Worm (Caenorhabditis elegans) whole organism, mixed stage, embryonic: ENCODE results near the gene K02E11.5.
"Not testable (repeated sequence)": the region's sequence is repeated elsewhere in the genome, so short reads cannot be mapped to it uniquely, and the experiment has no call there.

Experiments used
- bed-3 ChIP-seq: fragments of 200-800 bp; sonication (Bioruptor generic); optimal IDR thresholded peaks from 3 replicates; lab custom pipeline; 2018; ENCODE audit warnings: mild to moderate bottlenecking, missing genetic modification characterization, moderate library complexity, missing compliant biosample characterization
- blmp-1 ChIP-seq: fragments of 150-350 bp; optimal IDR thresholded peaks from 2 replicates; lab custom pipeline; 2014; ENCODE audit warnings: missing biosample characterization, missing genetic modification characterization
- ceh-39 ChIP-seq: fragments of 150-350 bp; optimal IDR thresholded peaks from 2 replicates; lab custom pipeline; 2014; ENCODE audit warnings: missing biosample characterization, missing genetic modification characterization
- ceh-43 ChIP-seq: fragments of 200-800 bp; sonication (Bioruptor generic); optimal IDR thresholded peaks from 2 replicates; lab custom pipeline; 2018; ENCODE audit warnings: mild to moderate bottlenecking, missing genetic modification characterization, moderate library complexity, missing compliant biosample characterization
- ceh-83 ChIP-seq: fragments of 200-800 bp; sonication (Bioruptor generic); optimal IDR thresholded peaks from 2 replicates; lab custom pipeline; 2018; ENCODE audit warnings: mild to moderate bottlenecking, missing genetic modification characterization, missing compliant biosample characterization
- drap-1 ChIP-seq: fragments of 200-800 bp; sonication (Bioruptor generic); optimal IDR thresholded peaks from 3 replicates; lab custom pipeline; 2018; ENCODE audit warnings: mild to moderate bottlenecking, missing genetic modification characterization, missing compliant biosample characterization
- elt-1 ChIP-seq: sonication (generic microtip); optimal IDR thresholded peaks from 2 replicates; lab custom pipeline; 2017; ENCODE audit warnings: missing genetic modification characterization, mild to moderate bottlenecking, missing compliant biosample characterization, antibody characterized with exemption, moderate library complexity, borderline replicate concordance; ENCODE audit not compliant: insufficient read depth
- elt-3 ChIP-seq: fragments of 150-350 bp; optimal IDR thresholded peaks from 2 replicates; lab custom pipeline; 2014; ENCODE audit warnings: missing biosample characterization, missing genetic modification characterization
- flh-1 ChIP-seq: fragments of 200-800 bp; sonication (Bioruptor generic); optimal IDR thresholded peaks from 2 replicates; lab custom pipeline; 2018; ENCODE audit warnings: mild to moderate bottlenecking, missing genetic modification characterization, moderate library complexity, missing compliant biosample characterization
- hlh-1 ChIP-seq: fragments of 150-350 bp; optimal IDR thresholded peaks from 2 replicates; lab custom pipeline; 2014; ENCODE audit warnings: missing biosample characterization, missing genetic modification reagents, missing genetic modification characterization
- lin-13 ChIP-seq: fragments of 150-350 bp; optimal IDR thresholded peaks from 2 replicates; lab custom pipeline; 2014; ENCODE audit warnings: missing biosample characterization, missing genetic modification characterization
- lin-32 ChIP-seq: fragments of 200-800 bp; sonication (Bioruptor generic); optimal IDR thresholded peaks from 2 replicates; lab custom pipeline; 2018; ENCODE audit warnings: mild to moderate bottlenecking, missing genetic modification characterization, missing compliant biosample characterization
- mab-5 ChIP-seq: fragments of 150-350 bp; optimal IDR thresholded peaks from 2 replicates; lab custom pipeline; 2014; ENCODE audit warnings: missing biosample characterization, missing genetic modification characterization
- mls-2 ChIP-seq: sonication (generic microtip); optimal IDR thresholded peaks from 2 replicates; lab custom pipeline; 2016; ENCODE audit warnings: mild to moderate bottlenecking, missing genetic modification characterization, moderate library complexity, missing compliant biosample characterization
- nhr-12 ChIP-seq: fragments of 150-350 bp; optimal IDR thresholded peaks from 2 replicates; lab custom pipeline; 2014; ENCODE audit warnings: missing biosample characterization, missing genetic modification characterization
- nhr-2 ChIP-seq: fragments of 150-350 bp; optimal IDR thresholded peaks from 2 replicates; lab custom pipeline; 2014; ENCODE audit warnings: missing biosample characterization, missing genetic modification characterization
- nhr-237 ChIP-seq: fragments of 150-350 bp; optimal IDR thresholded peaks from 2 replicates; lab custom pipeline; 2014; ENCODE audit warnings: missing biosample characterization, missing genetic modification characterization
- nhr-28 ChIP-seq: fragments of 150-350 bp; optimal IDR thresholded peaks from 2 replicates; lab custom pipeline; 2014; ENCODE audit warnings: missing biosample characterization, missing genetic modification characterization
- nhr-76 ChIP-seq: sonication (generic microtip); optimal IDR thresholded peaks from 2 replicates; lab custom pipeline; 2017; ENCODE audit warnings: missing biosample characterization, missing genetic modification characterization
- pha-4 ChIP-seq: fragments of 150-350 bp; optimal IDR thresholded peaks from 2 replicates; lab custom pipeline; 2018; ENCODE audit warnings: missing biosample characterization, missing genetic modification reagents, missing genetic modification characterization
- sem-2 ChIP-seq: fragments of 200-800 bp; sonication (Bioruptor generic); optimal IDR thresholded peaks from 2 replicates; lab custom pipeline; 2018; ENCODE audit warnings: mild to moderate bottlenecking, missing genetic modification characterization, missing compliant biosample characterization
- sptf-1 ChIP-seq: sonication (generic microtip); optimal IDR thresholded peaks from 2 replicates; lab custom pipeline; 2017; ENCODE audit warnings: mild to moderate bottlenecking, missing genetic modification characterization, moderate library complexity, missing compliant biosample characterization
- tbx-8 ChIP-seq: fragments of 200-800 bp; sonication (Bioruptor generic); optimal IDR thresholded peaks from 2 replicates; lab custom pipeline; 2018; ENCODE audit warnings: mild to moderate bottlenecking, missing genetic modification characterization, moderate library complexity, missing compliant biosample characterization
- unc-39 ChIP-seq: fragments of 150-350 bp; optimal IDR thresholded peaks from 2 replicates; lab custom pipeline; 2014; ENCODE audit warnings: missing biosample characterization, missing genetic modification characterization
- unc-62 ChIP-seq: fragments of 150-350 bp; optimal IDR thresholded peaks from 2 replicates; lab custom pipeline; 2014; ENCODE audit warnings: missing biosample characterization, missing genetic modification reagents, missing genetic modification characterization

The K02E11.5 gene

ce11 chrV:14252025-14252424, at the start of gene K02E11.5:
K02E11.5 (plus strand) TSS chrV:14252325.
- TF ChIP-seq ceh-83 (GFP tag; lab: Kevin White, UChicago) (no peak), blmp-1 (tag; lab: Kevin White, UChicago) (no peak), lin-13 (tag; lab: Kevin White, UChicago) (no peak), sptf-1 (no peak), nhr-76 (tag; lab: Kevin White, UChicago) (no peak), lin-32 (GFP tag; lab: Kevin White, UChicago) (no peak), nhr-12 (tag; lab: Kevin White, UChicago) (no peak)

ce11 chrV:14205214-14205613, 46.9 kb upstream of the K02E11.5 start, which contains the start of gene T16A9.3:
T16A9.3 (plus strand) TSS chrV:14205514.
- not testable (repeated sequence) for TF ChIP-seq bed-3 (GFP tag; lab: Kevin White, UChicago); sptf-1; flh-1 (GFP tag; lab: Kevin White, UChicago)
- TF ChIP-seq, all 35 proteins: peak for 0; not testable (repeated sequence) for 35

- TF ChIP-seq unc-62 (no peak), blmp-1 (tag; lab: Kevin White, UChicago) (no peak)
Measured at ce11 chrV:14210743-14211142, 41.4 kb upstream of the K02E11.5 start, which contains the start of gene str-230. str-230 (minus strand) TSS chrV:14210843.

- no peak for TF ChIP-seq drap-1 (GFP tag; lab: Kevin White, UChicago)
- TF ChIP-seq lin-32 (GFP tag; lab: Kevin White, UChicago) = no peak
- no peak for TF ChIP-seq elt-1 (tag; lab: Kevin White, UChicago)
- no peak for TF ChIP-seq unc-39 (tag; lab: Kevin White, UChicago)
- no peak for TF ChIP-seq nhr-76 (tag; lab: Kevin White, UChicago)
Measured at ce11 chrV:14212813-14213212, 39.3 kb upstream of the K02E11.5 start.

ce11 chrV:14215106-14215505, 37.0 kb upstream of the K02E11.5 start, which contains the start of gene T16A9.5:
T16A9.5 (minus strand) TSS chrV:14215206.
- no peak for TF ChIP-seq ceh-83 (GFP tag; lab: Kevin White, UChicago)
- no peak for TF ChIP-seq sem-2 (GFP tag; lab: Kevin White, UChicago)
- TF ChIP-seq nhr-2 (tag; lab: Kevin White, UChicago) = no peak
- TF ChIP-seq nhr-76 (tag; lab: Kevin White, UChicago) = no peak
- TF ChIP-seq bed-3 (GFP tag; lab: Kevin White, UChicago) = no peak
- no peak for TF ChIP-seq blmp-1 (tag; lab: Kevin White, UChicago)
- TF ChIP-seq ceh-43 = no peak
- no peak for TF ChIP-seq elt-1 (tag; lab: Kevin White, UChicago)
- no peak for TF ChIP-seq tbx-8 (GFP tag; lab: Kevin White, UChicago)
- TF ChIP-seq nhr-28 = no peak
- no peak for TF ChIP-seq ceh-39 (tag; lab: Kevin White, UChicago)
- no peak for TF ChIP-seq unc-62
- no peak for TF ChIP-seq nhr-237 (tag; lab: Kevin White, UChicago)
- TF ChIP-seq pha-4 = no peak
- TF ChIP-seq elt-3 (tag; lab: Kevin White, UChicago) = no peak
- no peak for TF ChIP-seq mab-5 (tag; lab: Kevin White, UChicago)

- TF ChIP-seq elt-1 (tag; lab: Kevin White, UChicago) = no peak
- TF ChIP-seq bed-3 (GFP tag; lab: Kevin White, UChicago) = no peak
- TF ChIP-seq sem-2 (GFP tag; lab: Kevin White, UChicago) = no peak
- TF ChIP-seq tbx-8 (GFP tag; lab: Kevin White, UChicago) = no peak
- TF ChIP-seq hlh-1 = no peak
- TF ChIP-seq nhr-237 (tag; lab: Kevin White, UChicago) = no peak
Measured at ce11 chrV:14223141-14223540, 29.0 kb upstream of the K02E11.5 start.

- TF ChIP-seq ceh-83 (GFP tag; lab: Kevin White, UChicago) = no peak
- no peak for TF ChIP-seq tbx-8 (GFP tag; lab: Kevin White, UChicago)
- no peak for TF ChIP-seq pha-4
- no peak for TF ChIP-seq blmp-1 (tag; lab: Kevin White, UChicago)
- no peak for TF ChIP-seq unc-62
- TF ChIP-seq mls-2 (tag; lab: Kevin White, UChicago) = no peak
- no peak for TF ChIP-seq drap-1 (GFP tag; lab: Kevin White, UChicago)
- TF ChIP-seq sem-2 (GFP tag; lab: Kevin White, UChicago) = no peak
- no peak for TF ChIP-seq sptf-1
- TF ChIP-seq hlh-1 = no peak
- TF ChIP-seq ceh-43 = no peak
- TF ChIP-seq mab-5 (tag; lab: Kevin White, UChicago) = no peak
Measured at ce11 chrV:14226373-14226772, 25.8 kb upstream of the K02E11.5 start, which contains the start of gene nep-21. nep-21 (minus strand) TSS chrV:14226473.
